Worm (Caenorhabditis elegans) whole organism, young adult: ENCODE data around the gene ztf-28.

Experiments used
- B0019.2 ChIP-seq: fragments of 200-800 bp; sonication (Bioruptor generic); conservative IDR thresholded peaks from 2 replicates; pipeline ENCODE4 v1.3.6; 2022; ENCODE audit warnings: missing genetic modification reagents, missing genetic modification characterization, missing compliant biosample characterization
- B0035.1 ChIP-seq: sonication (generic microtip); optimal IDR thresholded peaks from 2 replicates; lab custom pipeline; 2016; ENCODE audit warnings: missing genetic modification characterization, mild to moderate bottlenecking, missing compliant biosample characterization, missing genotype, missing genetic modification reagents
- B0261.1 ChIP-seq: sonication (generic microtip); optimal IDR thresholded peaks from 2 replicates; lab custom pipeline; 2016; ENCODE audit warnings: mild to moderate bottlenecking, missing genetic modification characterization, moderate library complexity, missing compliant biosample characterization
- C06A6.2 ChIP-seq: fragments of 200-800 bp; sonication (Bioruptor generic); conservative IDR thresholded peaks from 2 replicates; pipeline ENCODE4 v1.3.6; 2022; ENCODE audit warnings: missing genetic modification characterization, missing compliant biosample characterization
- C17E4.6 ChIP-seq: fragments of 200-800 bp; sonication (Bioruptor generic); IDR thresholded peaks from 2 replicates; pipeline ENCODE4 v1.3.6; 2022; ENCODE audit warnings: missing genetic modification reagents, missing genetic modification characterization, missing compliant biosample characterization
- D2030.7 ChIP-seq: fragments of 200-800 bp; sonication (Bioruptor generic); IDR thresholded peaks from 2 replicates; pipeline ENCODE4 v1.3.6; 2022; ENCODE audit warnings: missing genetic modification reagents, missing genetic modification characterization, missing compliant biosample characterization
- F37B4.10 ChIP-seq: fragments of 200-800 bp; sonication (Bioruptor generic); IDR thresholded peaks from 2 replicates; pipeline ENCODE4 v1.3.6; 2022; ENCODE audit warnings: missing genetic modification characterization, missing compliant biosample characterization
- F49E8.2 ChIP-seq: sonication (generic microtip); optimal IDR thresholded peaks from 3 replicates; lab custom pipeline; 2017; ENCODE audit warnings: missing genetic modification characterization, mild to moderate bottlenecking, missing compliant biosample characterization, antibody characterized with exemption, moderate library complexity; ENCODE audit not compliant: insufficient read depth
- F52B5.7 ChIP-seq: sonication (generic microtip); optimal IDR thresholded peaks from 2 replicates; lab custom pipeline; 2016; ENCODE audit warnings: mild to moderate bottlenecking, missing genetic modification characterization, missing compliant biosample characterization
- F57A8.1 ChIP-seq: fragments of 200-800 bp; sonication (Bioruptor generic); optimal IDR thresholded peaks from 2 replicates; lab custom pipeline; 2018; ENCODE audit warnings: mild to moderate bottlenecking, missing genetic modification characterization, moderate library complexity, missing compliant biosample characterization
- F57C9.4 ChIP-seq: sonication (generic microtip); optimal IDR thresholded peaks from 2 replicates; lab custom pipeline; 2017; ENCODE audit warnings: mild to moderate bottlenecking, missing genetic modification characterization, missing compliant biosample characterization
- K11D2.4 ChIP-seq: fragments of 200-800 bp; sonication (Bioruptor generic); IDR thresholded peaks from 2 replicates; pipeline ENCODE4 v1.3.6; 2022; ENCODE audit warnings: missing genetic modification reagents, missing genetic modification characterization, missing compliant biosample characterization
- K12H6.12 ChIP-seq: fragments of 200-800 bp; sonication (Bioruptor generic); optimal IDR thresholded peaks from 2 replicates; lab custom pipeline; 2018; ENCODE audit warnings: mild to moderate bottlenecking, missing genetic modification characterization, missing compliant biosample characterization
- Y53F4B.3 ChIP-seq: fragments of 200-800 bp; sonication (Bioruptor generic); IDR thresholded peaks from 2 replicates; pipeline ENCODE4 v1.3.6; 2022; ENCODE audit warnings: missing genetic modification reagents, missing genetic modification characterization, missing compliant biosample characterization
- Y53G8AR.9 ChIP-seq: fragments of 200-800 bp; sonication (Bioruptor generic); conservative IDR thresholded peaks from 2 replicates; pipeline ENCODE4 v1.3.6; 2022; ENCODE audit warnings: missing genetic modification reagents, missing genetic modification characterization, missing compliant biosample characterization
- akir-1 ChIP-seq: fragments of 200-800 bp; sonication (Bioruptor generic); optimal IDR thresholded peaks from 2 replicates; lab custom pipeline; 2018; ENCODE audit warnings: mild to moderate bottlenecking, missing genetic modification characterization, moderate library complexity, missing compliant biosample characterization
- atf-7 ChIP-seq: sonication (generic microtip); optimal IDR thresholded peaks from 2 replicates; lab custom pipeline; 2017; ENCODE audit warnings: mild to moderate bottlenecking, missing genetic modification characterization, missing compliant biosample characterization
- attf-3 ChIP-seq: fragments of 200-800 bp; sonication (Bioruptor generic); conservative IDR thresholded peaks from 2 replicates; pipeline ENCODE4 v1.3.6; 2022; ENCODE audit warnings: missing genetic modification reagents, missing genetic modification characterization, missing compliant biosample characterization
- ceh-27 ChIP-seq: fragments of 200-800 bp; sonication (Bioruptor generic); optimal IDR thresholded peaks from 2 replicates; lab custom pipeline; 2018; ENCODE audit warnings: mild to moderate bottlenecking, missing genetic modification characterization, moderate library complexity, missing compliant biosample characterization
- ceh-58 ChIP-seq: fragments of 200-800 bp; sonication (Bioruptor generic); IDR thresholded peaks from 2 replicates; pipeline ENCODE4 v1.3.6; 2022; ENCODE audit warnings: missing genetic modification characterization, missing compliant biosample characterization
- ceh-91 ChIP-seq: fragments of 200-800 bp; sonication (Bioruptor generic); IDR thresholded peaks from 2 replicates; pipeline ENCODE4 v1.3.6; 2022; ENCODE audit warnings: missing genetic modification reagents, missing genetic modification characterization, missing compliant biosample characterization
- egrh-3 ChIP-seq: fragments of 200-800 bp; sonication (Bioruptor generic); IDR thresholded peaks from 2 replicates; pipeline ENCODE4 v1.3.6; 2022; ENCODE audit warnings: missing genetic modification reagents, missing genetic modification characterization, missing compliant biosample characterization
- ets-4 ChIP-seq: fragments of 200-800 bp; sonication (Bioruptor generic); optimal IDR thresholded peaks from 2 replicates; lab custom pipeline; 2018; ENCODE audit warnings: mild to moderate bottlenecking, missing genetic modification characterization, missing compliant biosample characterization
- him-1 ChIP-seq: sonication (generic microtip); optimal IDR thresholded peaks from 2 replicates; lab custom pipeline; 2016; ENCODE audit warnings: missing genotype, missing genetic modification reagents, missing genetic modification characterization, missing compliant biosample characterization
- hlh-26 ChIP-seq: fragments of 200-800 bp; sonication (Bioruptor generic); conservative IDR thresholded peaks from 2 replicates; pipeline ENCODE4 v1.3.6; 2022; ENCODE audit warnings: missing genetic modification reagents, missing genetic modification characterization, missing compliant biosample characterization
- lag-1 ChIP-seq: fragments of 200-800 bp; sonication (Bioruptor generic); IDR thresholded peaks from 2 replicates; pipeline ENCODE4 v1.3.6; 2022; ENCODE audit warnings: missing genetic modification reagents, missing genetic modification characterization, missing compliant biosample characterization
- let-526 ChIP-seq: fragments of 200-800 bp; sonication (Bioruptor generic); IDR thresholded peaks from 2 replicates; pipeline ENCODE4 v1.3.6; 2022; ENCODE audit warnings: missing genetic modification reagents, missing genetic modification characterization, missing compliant biosample characterization
- let-607 ChIP-seq, 2 experiments: fragments of 200-800 bp in 1 of 2; sonication (Bioruptor generic) in 1 of 2; sonication (generic microtip) in 1 of 2; optimal IDR thresholded peaks; 2 replicates each; lab custom pipeline; 2016 to 2018; ENCODE audit warnings: mild to moderate bottlenecking in 2 of 2, missing compliant biosample characterization in 2 of 2, missing genetic modification characterization in 2 of 2, moderate library complexity in 2 of 2, missing genotype in 1 of 2
- lin-40 ChIP-seq: sonication (generic microtip); optimal IDR thresholded peaks from 2 replicates; lab custom pipeline; 2016; ENCODE audit warnings: missing genetic modification characterization, mild to moderate bottlenecking, missing compliant biosample characterization, missing genotype, missing genetic modification reagents
- madf-3 ChIP-seq: fragments of 200-800 bp; sonication (Bioruptor generic); IDR thresholded peaks from 2 replicates; pipeline ENCODE4 v1.3.6; 2022; ENCODE audit warnings: missing genetic modification reagents, missing genetic modification characterization, missing compliant biosample characterization
- mes-4 ChIP-seq: sonication (generic microtip); optimal IDR thresholded peaks from 2 replicates; lab custom pipeline; 2016; ENCODE audit warnings: missing genotype, missing genetic modification characterization, missing compliant biosample characterization
- mxl-1 ChIP-seq: sonication (generic microtip); optimal IDR thresholded peaks from 2 replicates; lab custom pipeline; 2016; ENCODE audit warnings: missing genetic modification characterization, missing compliant biosample characterization
- nfya-1 ChIP-seq: sonication (generic microtip); optimal IDR thresholded peaks from 2 replicates; lab custom pipeline; 2017; ENCODE audit warnings: antibody characterized with exemption, missing compliant biosample characterization, missing genetic modification characterization, borderline replicate concordance; ENCODE audit not compliant: insufficient read depth
- nhr-27 ChIP-seq: fragments of 200-800 bp; sonication (Bioruptor generic); optimal IDR thresholded peaks from 2 replicates; lab custom pipeline; 2018; ENCODE audit warnings: mild to moderate bottlenecking, missing genetic modification characterization, moderate library complexity, missing compliant biosample characterization
- nhr-80 ChIP-seq: sonication (generic microtip); optimal IDR thresholded peaks from 2 replicates; lab custom pipeline; 2016; ENCODE audit warnings: missing genetic modification characterization, missing compliant biosample characterization
- nhr-90 ChIP-seq: sonication (generic microtip); optimal IDR thresholded peaks from 2 replicates; lab custom pipeline; 2016; ENCODE audit warnings: missing genotype, mild to moderate bottlenecking, missing genetic modification characterization, missing compliant biosample characterization
- pbrm-1 ChIP-seq: fragments of 200-800 bp; sonication (Bioruptor generic); IDR thresholded peaks from 2 replicates; pipeline ENCODE4 v1.3.6; 2022; ENCODE audit warnings: missing genetic modification reagents, missing genetic modification characterization, missing compliant biosample characterization
- rcor-1 ChIP-seq: fragments of 200-800 bp; sonication (Bioruptor generic); IDR thresholded peaks from 2 replicates; pipeline ENCODE4 v1.3.6; 2022; ENCODE audit warnings: missing genetic modification reagents, missing genetic modification characterization, missing compliant biosample characterization
- rpc-1 ChIP-seq, 2 experiments: fragments of 150-350 bp in 1 of 2; sonication (generic microtip) in 1 of 2; optimal IDR thresholded peaks; 2 replicates each; lab custom pipeline; 2014 to 2018; ENCODE audit warnings: missing biosample characterization in 1 of 2, missing genetic modification characterization in 1 of 2, missing genetic modification reagents in 1 of 2, missing genotype in 1 of 2
- snpc-4 ChIP-seq, 5 experiments: fragments of 150-350 bp in 1 of 5; sonication (generic microtip) in 4 of 5; optimal IDR thresholded peaks; 2 replicates each; lab custom pipeline; 2014 to 2018; ENCODE audit warnings: missing genetic modification characterization in 5 of 5, missing biosample characterization in 3 of 5, antibody characterized with exemption in 2 of 5, mild to moderate bottlenecking in 2 of 5, missing compliant biosample characterization in 2 of 5, missing genotype in 2 of 5, moderate library complexity in 2 of 5, missing genetic modification reagents in 1 of 5
- sptf-2 ChIP-seq: fragments of 200-800 bp; sonication (Bioruptor generic); optimal IDR thresholded peaks from 2 replicates; lab custom pipeline; 2018; ENCODE audit warnings: mild to moderate bottlenecking, missing genetic modification characterization, missing compliant biosample characterization
- tbp1 ChIP-seq: fragments of 200-800 bp; sonication (Bioruptor generic); optimal IDR thresholded peaks from 2 replicates; lab custom pipeline; 2018; ENCODE audit warnings: mild to moderate bottlenecking, missing genetic modification characterization, missing compliant biosample characterization
- tlf-1 ChIP-seq: fragments of 200-800 bp; sonication (Bioruptor generic); optimal IDR thresholded peaks from 2 replicates; lab custom pipeline; 2018; ENCODE audit warnings: mild to moderate bottlenecking, missing genetic modification characterization, missing compliant biosample characterization
- unc-130 ChIP-seq: sonication (generic microtip); optimal IDR thresholded peaks from 2 replicates; lab custom pipeline; 2016; ENCODE audit warnings: missing genetic modification reagents, missing genetic modification characterization, missing compliant biosample characterization
- xnd-1 ChIP-seq: sonication (generic microtip); optimal IDR thresholded peaks from 2 replicates; lab custom pipeline; 2016; ENCODE audit warnings: missing genotype, missing genetic modification reagents, missing genetic modification characterization, missing compliant biosample characterization
- ztf-18 ChIP-seq: sonication (generic microtip); optimal IDR thresholded peaks from 2 replicates; lab custom pipeline; 2016; ENCODE audit warnings: missing genotype, mild to moderate bottlenecking, missing genetic modification characterization, missing compliant biosample characterization
- ztf-22 ChIP-seq: fragments of 200-800 bp; sonication (Bioruptor generic); optimal IDR thresholded peaks from 2 replicates; lab custom pipeline; 2018; ENCODE audit warnings: mild to moderate bottlenecking, missing genetic modification characterization, moderate library complexity, missing compliant biosample characterization
- ztf-25 ChIP-seq: fragments of 200-800 bp; sonication (Bioruptor generic); IDR thresholded peaks from 2 replicates; pipeline ENCODE4 v1.3.6; 2022; ENCODE audit warnings: missing genetic modification reagents, missing genetic modification characterization, missing compliant biosample characterization

The ztf-28 gene

DNA sequence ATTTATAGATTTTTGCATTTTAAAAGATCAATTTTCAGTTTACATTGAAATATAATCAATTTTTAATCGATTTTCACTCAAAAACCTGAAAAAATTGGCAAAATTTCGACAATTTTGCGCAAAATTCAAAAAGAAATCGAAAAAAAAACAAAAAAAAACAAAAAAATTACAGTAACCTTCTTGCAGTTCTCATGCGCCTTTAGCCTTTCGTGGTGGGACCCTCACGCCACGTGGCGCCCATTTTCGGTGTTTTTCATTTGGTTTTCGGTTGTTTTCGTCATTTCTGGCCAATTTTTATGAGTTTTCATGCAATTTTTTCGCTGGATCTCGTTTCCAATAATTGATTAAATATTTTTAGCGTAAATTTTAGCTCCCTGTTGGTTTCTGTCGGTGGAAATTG lies 23.1 kb upstream of the ztf-28 start:
- TF ChIP-seq snpc-4 (GFP tag; optimal IDR thresholded peaks at IDR 0.05; lab: Kevin White, UChicago), result peak; percentile 4
- TF ChIP-seq snpc-4 (tag; optimal IDR thresholded peaks at IDR 0.05; lab: Kevin White, UChicago), result no peak
- TF ChIP-seq madf-3 (GFP tag; lab: Robert Waterston, UW), result no peak
- TF ChIP-seq him-1 (tag; lab: Kevin White, UChicago), result no peak
- TF ChIP-seq lag-1, result no peak
- no peak for TF ChIP-seq attf-3 (GFP tag; lab: Robert Waterston, UW)
- no peak for TF ChIP-seq tbp1 (GFP tag; lab: Kevin White, UChicago)
- no peak for TF ChIP-seq ceh-27 (GFP tag; lab: Kevin White, UChicago)
- TF ChIP-seq B0035.1 (tag; lab: Kevin White, UChicago), result no peak
- TF ChIP-seq pbrm-1 (GFP tag; lab: Robert Waterston, UW), result peak; percentile 65
- no peak for TF ChIP-seq F37B4.10 (GFP tag; lab: Robert Waterston, UW)
- peak; percentile 90 for TF ChIP-seq ceh-91
- peak; percentile 88 for TF ChIP-seq D2030.7 (GFP tag; lab: Robert Waterston, UW)
- TF ChIP-seq let-607 (tag; optimal IDR thresholded peaks at IDR 0.05; lab: Kevin White, UChicago), result peak in 1 of 2 experiments; percentile 63
- TF ChIP-seq akir-1, result no peak
- TF ChIP-seq F49E8.2, result peak; percentile 51
- no peak for TF ChIP-seq F52B5.7 (tag; lab: Kevin White, UChicago)
- TF ChIP-seq B0261.1 (tag; lab: Kevin White, UChicago), result no peak
- no peak for TF ChIP-seq atf-7
- no peak for TF ChIP-seq ztf-22
- no peak for TF ChIP-seq C06A6.2 (GFP tag; lab: Robert Waterston, UW)
- TF ChIP-seq unc-130 (GFP tag; lab: Kevin White, UChicago), result no peak
- TF ChIP-seq ets-4 (GFP tag; lab: Kevin White, UChicago), result no peak
- TF ChIP-seq rpc-1 (optimal IDR thresholded peaks at IDR 0.05; lab: Kevin White, UChicago), result no peak
- TF ChIP-seq rpc-1 (tag; optimal IDR thresholded peaks at IDR 0.05; lab: Kevin White, UChicago), result no peak
- TF ChIP-seq B0019.2 (GFP tag; lab: Robert Waterston, UW), result peak; percentile 55; the same call in 1 of the 2 replicates
- no peak for TF ChIP-seq K12H6.12 (tag; lab: Kevin White, UChicago)
- TF ChIP-seq K11D2.4, result no peak
- TF ChIP-seq C17E4.6 (GFP tag; lab: Robert Waterston, UW), result peak; percentile 68; the same call in 1 of the 2 replicates
- no peak for TF ChIP-seq mes-4 (tag; lab: Kevin White, UChicago)
- no peak for TF ChIP-seq hlh-26 (GFP tag; lab: Robert Waterston, UW)
- TF ChIP-seq nhr-80, result no peak
- TF ChIP-seq mxl-1 (tag; lab: Kevin White, UChicago), result no peak
- TF ChIP-seq Y53G8AR.9 (GFP tag; lab: Robert Waterston, UW), result no peak
- no peak for TF ChIP-seq let-526 (GFP tag; lab: Robert Waterston, UW)
- TF ChIP-seq xnd-1, result peak; percentile 52
- 0 out of 2 replicates have a peak, but pooled peaks have one; percentile 8 for TF ChIP-seq rcor-1
- no peak for TF ChIP-seq nhr-90 (tag; lab: Kevin White, UChicago)
- TF ChIP-seq tlf-1 (GFP tag; lab: Kevin White, UChicago), result peak; percentile 33
- no peak for TF ChIP-seq lin-40 (tag; lab: Kevin White, UChicago)
- no peak for TF ChIP-seq egrh-3 (GFP tag; lab: Robert Waterston, UW)
- TF ChIP-seq ztf-25, result no peak
- TF ChIP-seq F57C9.4 (tag; lab: Kevin White, UChicago), result no peak
- TF ChIP-seq sptf-2 (GFP tag; lab: Kevin White, UChicago), result no peak
- no peak for TF ChIP-seq ceh-58 (GFP tag; lab: Robert Waterston, UW)
- TF ChIP-seq ztf-18 (tag; lab: Kevin White, UChicago), result no peak
- TF ChIP-seq nfya-1 (tag; lab: Kevin White, UChicago), result no peak
- TF ChIP-seq nhr-27, result no peak
- no peak for TF ChIP-seq Y53F4B.3 (GFP tag; lab: Robert Waterston, UW)
- no peak for TF ChIP-seq F57A8.1 (GFP tag; lab: Kevin White, UChicago)
